Fruit fly (Drosophila melanogaster): Measurements from ENCODE around the gene VAChT.
A peak's percentile ranks its signal among the peaks of the same experiment; 100 is the strongest.

The VAChT gene

dm6 chr3R:18741027-18741843, 35.9 kb downstream of the VAChT start (continued):
- TF ChIP-seq CG7839 (tag; optimal IDR thresholded peaks at IDR 0.05) (peak; percentile 98), NC2α (GFP tag; optimal IDR thresholded peaks at IDR 0.05) (peak; percentile 20), psq (GFP tag; optimal IDR thresholded peaks at IDR 0.05) (peak; percentile 93), CG42726 (GFP tag; IDR thresholded peaks at IDR 0.05; ENCODE audit: partially characterized antibody) (no peak), Hsf (GFP tag; optimal IDR thresholded peaks at IDR 0.05) (peak; percentile 93), D19B (GFP tag; optimal IDR thresholded peaks at IDR 0.05) (peak; percentile 99), CHES-1-like (GFP tag; optimal IDR thresholded peaks at IDR 0.05) (peak; percentile 72), fu2 (GFP tag; optimal IDR thresholded peaks at IDR 0.05) (peak; percentile 80), kay (GFP tag; optimal IDR thresholded peaks at IDR 0.05) (peak; percentile 88), vnd (GFP tag; IDR thresholded peaks at IDR 0.05; ENCODE audit: partially characterized antibody) (no peak), CG14860 (GFP tag; IDR thresholded peaks at IDR 0.05; ENCODE audit: partially characterized antibody) (no peak), exex (tag; optimal IDR thresholded peaks at IDR 0.05) (peak; percentile 81), Med (GFP tag) (peak; percentile 97), CG1529 (GFP tag; optimal IDR thresholded peaks at IDR 0.05) (peak; percentile 92), CG6175 (GFP tag; IDR thresholded peaks at IDR 0.05) (peak; percentile 93), Mes4 (GFP tag; optimal IDR thresholded peaks at IDR 0.05) (peak; percentile 55), tgo (GFP tag; IDR thresholded peaks at IDR 0.05) (peak; percentile 97), otp (GFP tag; IDR thresholded peaks at IDR 0.05) (peak; percentile 96), HmgZ (tag; optimal IDR thresholded peaks at IDR 0.05) (peak; percentile 96), lov (optimal IDR thresholded peaks at IDR 0.05) (no peak), lov (GFP tag; IDR thresholded peaks at IDR 0.05) (peak; percentile 93), PHDP (tag; optimal IDR thresholded peaks at IDR 0.05) (peak; percentile 97), Atf-2 (GFP tag; optimal IDR thresholded peaks at IDR 0.05) (peak; percentile 75), bcd (GFP tag; optimal IDR thresholded peaks at IDR 0.05) (peak; percentile 97), CG3163 (GFP tag; optimal IDR thresholded peaks at IDR 0.05) (peak; percentile 43), CG16863 (GFP tag; optimal IDR thresholded peaks at IDR 0.05) (peak; percentile 74), Lhr (GFP tag; optimal IDR thresholded peaks at IDR 0.05) (peak; percentile 79), odd (GFP tag; optimal IDR thresholded peaks at IDR 0.05) (peak; percentile 91), CG6683 (GFP tag; optimal IDR thresholded peaks at IDR 0.05) (peak; percentile 92), CG13894 (tag; optimal IDR thresholded peaks at IDR 0.05) (peak; percentile 97), CG17359 (tag; optimal IDR thresholded peaks at IDR 0.05) (peak; percentile 98), CG32532 (GFP tag; IDR thresholded peaks at IDR 0.05) (peak; percentile 98), run (tag; optimal IDR thresholded peaks at IDR 0.05) (peak; percentile 80), Myb (GFP tag; optimal IDR thresholded peaks at IDR 0.05) (peak; percentile 44), Dek (tag; optimal IDR thresholded peaks at IDR 0.05) (peak; percentile 96), CG13775 (GFP tag; optimal IDR thresholded peaks at IDR 0.05) (peak; percentile 95), Usf (GFP tag; optimal IDR thresholded peaks at IDR 0.05) (peak; percentile 90), Adf1 (GFP tag; IDR thresholded peaks at IDR 0.05) (peak; percentile 81), chn (GFP tag; optimal IDR thresholded peaks at IDR 0.05) (peak; percentile 90), CG2889 (GFP tag; IDR thresholded peaks at IDR 0.05) (peak; percentile 95), CG33213 (GFP tag; optimal IDR thresholded peaks at IDR 0.05) (peak; percentile 79), CG10654 (GFP tag; optimal IDR thresholded peaks at IDR 0.05) (peak; percentile 95), ci (GFP tag; IDR thresholded peaks at IDR 0.05) (peak; percentile 97), CG10462 (GFP tag; optimal IDR thresholded peaks at IDR 0.05) (peak; percentile 81), CG12071 (GFP tag; optimal IDR thresholded peaks at IDR 0.05) (peak; percentile 95), lilli (GFP tag; optimal IDR thresholded peaks at IDR 0.05) (peak; percentile 96), sc (optimal IDR thresholded peaks at IDR 0.05) (no peak), sc (GFP tag; optimal IDR thresholded peaks at IDR 0.05) (peak; percentile 88), CG31441 (GFP tag; IDR thresholded peaks at IDR 0.05) (peak; percentile 97), CTCF (GFP tag; optimal IDR thresholded peaks at IDR 0.05) (peak; percentile 64), fd96Cb (tag; optimal IDR thresholded peaks at IDR 0.05) (peak; percentile 97)

Data from whole organism, embryonic.